Worm (Caenorhabditis elegans) whole organism, mixed stage, embryonic: ENCODE results near the gene ZC155.4.

Source experiments
- ceh-43 ChIP-seq: fragments of 200-800 bp; sonication (Bioruptor generic); optimal IDR thresholded peaks from 2 replicates; lab custom pipeline; 2018; ENCODE audit warnings: mild to moderate bottlenecking, missing genetic modification characterization, moderate library complexity, missing compliant biosample characterization
- nhr-237 ChIP-seq: fragments of 150-350 bp; optimal IDR thresholded peaks from 2 replicates; lab custom pipeline; 2014; ENCODE audit warnings: missing biosample characterization, missing genetic modification characterization
- unc-62 ChIP-seq: fragments of 150-350 bp; optimal IDR thresholded peaks from 2 replicates; lab custom pipeline; 2014; ENCODE audit warnings: missing biosample characterization, missing genetic modification reagents, missing genetic modification characterization

ce11 chrIII:5244539-5244938 lies 29.3 kb upstream of the ZC155.4 start, which contains the start of gene cnd-1:
- no peak for TF ChIP-seq nhr-237 (tag; lab: Kevin White, UChicago)
- no peak for TF ChIP-seq ceh-43 (GFP tag; lab: Kevin White, UChicago)
- no peak for TF ChIP-seq unc-62 (GFP tag; lab: Kevin White, UChicago)
